Worm (Caenorhabditis elegans): ENCODE measurements around the gene ceeh-1.

DNA sequence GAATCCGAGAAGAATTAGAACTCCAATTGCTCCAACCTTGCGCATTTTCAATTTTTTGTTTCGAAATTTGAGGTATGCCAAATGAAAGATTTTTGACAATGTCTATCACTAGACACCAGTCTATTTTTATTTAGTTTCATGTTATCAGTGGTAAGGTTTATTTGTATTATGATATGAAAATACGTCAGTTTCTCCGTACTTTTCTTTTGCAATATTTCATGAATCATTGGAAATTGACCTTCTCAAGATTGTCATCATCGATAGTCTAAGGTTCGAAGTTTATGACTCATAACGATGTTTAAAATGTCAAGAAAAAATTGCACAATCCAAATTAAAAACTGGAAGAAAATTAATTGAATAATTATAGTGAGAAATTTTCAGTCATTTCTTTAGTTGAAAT is 41.4 kb upstream of the ceeh-1 start, which contains the start of gene clc-19:
- TF ChIP-seq Y75B8A.6 (GFP tag; IDR thresholded peaks at IDR 0.05), result no peak
- TF ChIP-seq jun-1 (tag; optimal IDR thresholded peaks at IDR 0.05), result no peak
